Worm (Caenorhabditis elegans) whole organism, L4 larva: ENCODE results near the gene ZK6.8.

Source experiments
- F44E2.7 ChIP-seq: fragments of 200-800 bp; sonication (Bioruptor generic); IDR thresholded peaks from 2 replicates; pipeline ENCODE4 v2.1.2; 2022; ENCODE audit warnings: missing genetic modification characterization, missing compliant biosample characterization
- F49E8.2 ChIP-seq: sonication (generic microtip); optimal IDR thresholded peaks from 2 replicates; lab custom pipeline; 2016; ENCODE audit warnings: missing compliant biosample characterization, mild to moderate bottlenecking, missing genetic modification characterization, borderline replicate concordance
- Y105C5A.15 ChIP-seq: fragments of 200-800 bp; sonication (Bioruptor generic); IDR thresholded peaks from 2 replicates; pipeline ENCODE4 v1.3.6; 2022; ENCODE audit warnings: missing genetic modification characterization, missing compliant biosample characterization
- Y48G9A.11 ChIP-seq: fragments of 200-800 bp; sonication (Bioruptor generic); IDR thresholded peaks from 2 replicates; pipeline ENCODE4 v1.3.6; 2022; ENCODE audit warnings: missing genetic modification reagents, missing genetic modification characterization, missing compliant biosample characterization
- ZK337.2 ChIP-seq: fragments of 200-800 bp; sonication (Bioruptor generic); IDR thresholded peaks from 2 replicates; pipeline ENCODE4 v1.3.6; 2022; ENCODE audit warnings: missing genetic modification reagents, missing genetic modification characterization, missing compliant biosample characterization
- ZK546.5 ChIP-seq, 2 experiments: sonication (generic microtip); optimal IDR thresholded peaks; 2 replicates each; lab custom pipeline; 2017; ENCODE audit warnings: missing biosample characterization in 2 of 2, missing genetic modification characterization in 2 of 2
- aha-1 ChIP-seq: fragments of 150-350 bp; peaks from one replicate; lab custom pipeline; 2014; ENCODE audit warnings: missing biosample characterization, missing genetic modification characterization
- arid-1 ChIP-seq: fragments of 200-800 bp; sonication (Bioruptor generic); conservative IDR thresholded peaks from 2 replicates; pipeline ENCODE4 v1.3.6; 2022; ENCODE audit warnings: missing genetic modification reagents, missing genetic modification characterization, missing compliant biosample characterization
- ceh-28 ChIP-seq: fragments of 150-350 bp; optimal IDR thresholded peaks from 2 replicates; lab custom pipeline; 2014; ENCODE audit warnings: missing biosample characterization, missing genetic modification reagents, missing genetic modification characterization
- ceh-32 ChIP-seq: sonication (generic microtip); optimal IDR thresholded peaks from 2 replicates; lab custom pipeline; 2016; ENCODE audit warnings: mild to moderate bottlenecking, missing genetic modification characterization, missing compliant biosample characterization; ENCODE audit not compliant: poor library complexity
- ceh-82 ChIP-seq: sonication (generic microtip); optimal IDR thresholded peaks from 2 replicates; lab custom pipeline; 2017; ENCODE audit warnings: missing biosample characterization, missing genetic modification characterization
- cey-2 ChIP-seq: sonication (generic microtip); optimal IDR thresholded peaks from 3 replicates; lab custom pipeline; 2017; ENCODE audit warnings: missing genetic modification characterization, mild to moderate bottlenecking, missing compliant biosample characterization, antibody characterized with exemption, borderline replicate concordance; ENCODE audit not compliant: insufficient read depth
- ctbp-1 ChIP-seq: fragments of 200-800 bp; sonication (Bioruptor generic); IDR thresholded peaks from 2 replicates; pipeline ENCODE4 v1.3.6; 2022; ENCODE audit warnings: missing genetic modification reagents, missing genetic modification characterization, missing compliant biosample characterization
- daf-16 ChIP-seq, 3 experiments: sonication (generic microtip); optimal IDR thresholded peaks; 2 replicates each; lab custom pipeline; 2016 to 2017; ENCODE audit warnings: missing genetic modification characterization in 3 of 3, missing genetic modification reagents in 3 of 3, mild to moderate bottlenecking in 2 of 3, missing compliant biosample characterization in 2 of 3, missing biosample characterization in 1 of 3, moderate library complexity in 1 of 3
- daf-19 ChIP-seq: fragments of 200-800 bp; sonication (Bioruptor generic); conservative IDR thresholded peaks from 2 replicates; pipeline ENCODE4 v1.3.6; 2022; ENCODE audit warnings: missing genetic modification characterization, missing compliant biosample characterization
- dmd-6 ChIP-seq: fragments of 200-800 bp; sonication (Bioruptor generic); IDR thresholded peaks from 2 replicates; pipeline ENCODE4 v1.3.6; 2022; ENCODE audit warnings: missing genetic modification reagents, missing genetic modification characterization, missing compliant biosample characterization
- dve-1 ChIP-seq: sonication (generic microtip); optimal IDR thresholded peaks from 2 replicates; lab custom pipeline; 2017; ENCODE audit warnings: antibody characterized with exemption, mild to moderate bottlenecking, missing genetic modification characterization, missing compliant biosample characterization; ENCODE audit not compliant: insufficient read depth
- egl-27 ChIP-seq: sonication (generic microtip); optimal IDR thresholded peaks from 3 replicates; lab custom pipeline; 2017; ENCODE audit warnings: missing biosample characterization, missing genetic modification reagents, missing genetic modification characterization
- egl-43 ChIP-seq: fragments of 200-800 bp; sonication (Bioruptor generic); IDR thresholded peaks from 2 replicates; pipeline ENCODE4 v1.3.6; 2022; ENCODE audit warnings: missing genetic modification reagents, missing genetic modification characterization, missing compliant biosample characterization
- fkh-10 ChIP-seq: fragments of 150-350 bp; optimal IDR thresholded peaks from 2 replicates; lab custom pipeline; 2014; ENCODE audit warnings: missing biosample characterization, missing genetic modification reagents, missing genetic modification characterization
- fos-1 ChIP-seq: fragments of 150-350 bp; optimal IDR thresholded peaks from 2 replicates; lab custom pipeline; 2014; ENCODE audit warnings: missing biosample characterization, missing genetic modification characterization
- hlh-11 ChIP-seq: fragments of 200-800 bp; sonication (Bioruptor generic); optimal IDR thresholded peaks from 2 replicates; lab custom pipeline; 2018; ENCODE audit warnings: mild to moderate bottlenecking, missing genetic modification characterization, missing compliant biosample characterization
- hlh-30 ChIP-seq: sonication (generic microtip); optimal IDR thresholded peaks from 2 replicates; lab custom pipeline; 2017; ENCODE audit warnings: antibody characterized with exemption, mild to moderate bottlenecking, missing genetic modification characterization, missing compliant biosample characterization; ENCODE audit not compliant: insufficient read depth
- lin-1 ChIP-seq: fragments of 200-800 bp; sonication (Bioruptor generic); IDR thresholded peaks from 2 replicates; pipeline ENCODE4 v1.3.6; 2022; ENCODE audit warnings: missing genetic modification reagents, missing genetic modification characterization, missing compliant biosample characterization
- lin-13 ChIP-seq: fragments of 150-350 bp; optimal IDR thresholded peaks from 2 replicates; lab custom pipeline; 2014; ENCODE audit warnings: missing biosample characterization, missing genetic modification reagents, missing genetic modification characterization
- lin-38 ChIP-seq: fragments of 200-800 bp; sonication (Bioruptor generic); IDR thresholded peaks from 2 replicates; pipeline ENCODE4 v1.3.6; 2022; ENCODE audit warnings: missing genetic modification reagents, missing genetic modification characterization, missing compliant biosample characterization
- lir-3 ChIP-seq: sonication (generic microtip); optimal IDR thresholded peaks from 2 replicates; lab custom pipeline; 2016; ENCODE audit warnings: mild to moderate bottlenecking, missing genetic modification characterization, missing compliant biosample characterization
- lsy-2 ChIP-seq, 2 experiments: fragments of 150-350 bp in 1 of 2; sonication (generic microtip) in 1 of 2; optimal IDR thresholded peaks; 2 replicates each; lab custom pipeline; 2014 to 2017; ENCODE audit warnings: missing biosample characterization in 2 of 2, missing genetic modification characterization in 2 of 2
- madf-5 ChIP-seq, 2 experiments: fragments of 200-800 bp; sonication (Bioruptor generic); IDR thresholded peaks; 2 replicates each; pipeline ENCODE4 v1.3.6; 2022; ENCODE audit warnings: missing compliant biosample characterization in 2 of 2, missing genetic modification characterization in 2 of 2
- mdl-1 ChIP-seq, 2 experiments: fragments of 150-350 bp in 1 of 2; sonication (generic microtip) in 1 of 2; optimal IDR thresholded peaks; 2 replicates each; lab custom pipeline; 2014 to 2017; ENCODE audit warnings: missing biosample characterization in 2 of 2, missing genetic modification characterization in 2 of 2
- mxl-3 ChIP-seq: fragments of 200-800 bp; sonication (Bioruptor generic); optimal IDR thresholded peaks from 2 replicates; lab custom pipeline; 2018; ENCODE audit warnings: mild to moderate bottlenecking, missing genetic modification characterization, missing compliant biosample characterization
- nhr-10 ChIP-seq: fragments of 150-350 bp; optimal IDR thresholded peaks from 2 replicates; lab custom pipeline; 2014; ENCODE audit warnings: missing biosample characterization, missing genetic modification characterization
- nhr-102 ChIP-seq: sonication (generic microtip); optimal IDR thresholded peaks from 2 replicates; lab custom pipeline; 2016; ENCODE audit warnings: mild to moderate bottlenecking, missing genetic modification characterization, moderate library complexity, missing compliant biosample characterization
- nhr-111 ChIP-seq: fragments of 200-800 bp; sonication (Bioruptor generic); optimal IDR thresholded peaks from 2 replicates; lab custom pipeline; 2018; ENCODE audit warnings: mild to moderate bottlenecking, missing genetic modification characterization, missing compliant biosample characterization
- nhr-237 ChIP-seq: sonication (generic microtip); optimal IDR thresholded peaks from 2 replicates; lab custom pipeline; 2017; ENCODE audit warnings: missing biosample characterization, missing genetic modification characterization
- nhr-25 ChIP-seq: sonication (generic microtip); optimal IDR thresholded peaks from 2 replicates; lab custom pipeline; 2017; ENCODE audit warnings: missing genetic modification characterization, mild to moderate bottlenecking, missing compliant biosample characterization, antibody characterized with exemption, moderate library complexity, borderline replicate concordance; ENCODE audit not compliant: insufficient read depth
- nhr-28 ChIP-seq: fragments of 150-350 bp; optimal IDR thresholded peaks from 2 replicates; lab custom pipeline; 2014; ENCODE audit warnings: missing biosample characterization, missing genetic modification characterization
- nhr-48 ChIP-seq: sonication (generic microtip); optimal IDR thresholded peaks from 2 replicates; lab custom pipeline; 2016; ENCODE audit warnings: mild to moderate bottlenecking, missing genetic modification characterization, missing compliant biosample characterization
- nhr-6 ChIP-seq: fragments of 150-350 bp; optimal IDR thresholded peaks from 2 replicates; lab custom pipeline; 2014; ENCODE audit warnings: missing biosample characterization, missing genetic modification characterization
- pqm-1 ChIP-seq: sonication (generic microtip); optimal IDR thresholded peaks from 2 replicates; lab custom pipeline; 2017; ENCODE audit warnings: missing biosample characterization, missing genetic modification characterization
- rbr-2 ChIP-seq: sonication (generic microtip); optimal IDR thresholded peaks from 2 replicates; lab custom pipeline; 2016; ENCODE audit warnings: missing genotype, missing genetic modification characterization, missing compliant biosample characterization
- sdz-12 ChIP-seq: fragments of 200-800 bp; sonication (Bioruptor generic); optimal IDR thresholded peaks from 2 replicates; lab custom pipeline; 2018; ENCODE audit warnings: mild to moderate bottlenecking, missing genetic modification characterization, missing compliant biosample characterization
- skn-1 ChIP-seq: fragments of 150-350 bp; optimal IDR thresholded peaks from 2 replicates; lab custom pipeline; 2014; ENCODE audit warnings: missing biosample characterization, missing genetic modification characterization
- snpc-4 ChIP-seq: fragments of 150-350 bp; optimal IDR thresholded peaks from 2 replicates; lab custom pipeline; 2014; ENCODE audit warnings: missing biosample characterization, missing genetic modification characterization
- tag-97 ChIP-seq: fragments of 200-800 bp; sonication (Bioruptor generic); IDR thresholded peaks from 2 replicates; pipeline ENCODE4 v1.3.6; 2022; ENCODE audit warnings: missing genetic modification characterization, missing compliant biosample characterization
- unc-62 ChIP-seq, 3 experiments: fragments of 150-350 bp in 1 of 3; sonication (generic microtip); optimal IDR thresholded peaks in 2 of 3; peaks in 1 of 3; 1 replicate in 1 of 3; 2 replicates in 2 of 3; lab custom pipeline; 2014 to 2017; ENCODE audit warnings: missing biosample characterization in 3 of 3, missing genetic modification characterization in 3 of 3, missing genetic modification reagents in 3 of 3, missing genotype in 1 of 3
- zfp-3 ChIP-seq: fragments of 200-800 bp; sonication (Bioruptor generic); conservative IDR thresholded peaks from 2 replicates; pipeline ENCODE4 v1.3.6; 2022; ENCODE audit warnings: missing genetic modification reagents, missing genetic modification characterization, missing compliant biosample characterization

ZK6.8 gene

ce11 chrV:381227-381950 is at the start of gene ZK6.8:
TSS of gene ZK6.8 (plus strand) at chrV:381908.
- TF ChIP-seq ZK337.2 (GFP tag; lab: Robert Waterston, UW) (no peak), fkh-10 (GFP tag; lab: Kevin White, UChicago) (no peak), daf-19 (GFP tag; lab: Robert Waterston, UW) (no peak), Y105C5A.15 (no peak), lin-1 (GFP tag; lab: Robert Waterston, UW) (no peak), nhr-10 (peak; percentile 11), dmd-6 (GFP tag; lab: Robert Waterston, UW) (peak; percentile 43), cey-2 (tag; lab: Kevin White, UChicago) (peak; percentile 82), nhr-28 (peak; percentile 87), hlh-30 (tag; lab: Kevin White, UChicago) (peak; percentile 73), nhr-48 (tag; lab: Kevin White, UChicago) (peak; percentile 88), pqm-1 (tag; lab: Kevin White, UChicago) (peak; percentile 6), sdz-12 (GFP tag; lab: Kevin White, UChicago) (no peak), lir-3 (no peak), mdl-1 (tag; optimal IDR thresholded peaks at IDR 0.05; lab: Kevin White, UChicago) (peak; percentile 45 to 88), mxl-3 (peak; percentile 91), fos-1 (tag; lab: Kevin White, UChicago) (no peak), nhr-25 (tag; lab: Kevin White, UChicago) (peak; percentile 36), ceh-82 (tag; lab: Kevin White, UChicago) (no peak), ZK546.5 (tag; optimal IDR thresholded peaks at IDR 0.05; lab: Kevin White, UChicago) (no peak), unc-62 (GFP tag; optimal IDR thresholded peaks at IDR 0.05 in 1 of 2; lab: Kevin White, UChicago) (peak in 1 of 2 experiments; percentile 93), unc-62 (tag; optimal IDR thresholded peaks at IDR 0.05; lab: Kevin White, UChicago) (no peak), hlh-11 (peak; percentile 87), dve-1 (tag; lab: Kevin White, UChicago) (peak; percentile 48), arid-1 (GFP tag; lab: Robert Waterston, UW) (no peak), daf-16 (GFP tag; optimal IDR thresholded peaks at IDR 0.05; lab: Kevin White, UChicago) (no peak), daf-16 (tag; optimal IDR thresholded peaks at IDR 0.05; lab: Kevin White, UChicago) (peak; percentile 68), zfp-3 (GFP tag; lab: Robert Waterston, UW) (no peak), lsy-2 (tag; optimal IDR thresholded peaks at IDR 0.05; lab: Kevin White, UChicago) (peak in 1 of 2 experiments; percentile 33), aha-1 (tag; lab: Kevin White, UChicago) (peak; percentile 51)

ce11 chrV:332585-332984 is 49.1 kb upstream of the ZK6.8 start:
- peak; percentile 77 for TF ChIP-seq hlh-11
- no peak for TF ChIP-seq nhr-10
- TF ChIP-seq lin-38 (GFP tag; lab: Robert Waterston, UW): no peak
- no peak for TF ChIP-seq Y48G9A.11 (GFP tag; lab: Robert Waterston, UW)
- no peak for TF ChIP-seq madf-5 (GFP tag; IDR thresholded peaks at IDR 0.05; lab: Robert Waterston, UW)
- no peak for TF ChIP-seq ctbp-1 (GFP tag; lab: Robert Waterston, UW)
- no peak for TF ChIP-seq nhr-237 (tag; lab: Kevin White, UChicago)
- peak; percentile 48 for TF ChIP-seq nhr-6 (tag; lab: Kevin White, UChicago)
- no peak for TF ChIP-seq skn-1 (tag; lab: Kevin White, UChicago)
- TF ChIP-seq F44E2.7: no peak
- TF ChIP-seq dmd-6 (GFP tag; lab: Robert Waterston, UW): peak; percentile 93
- no peak for TF ChIP-seq rbr-2 (tag; lab: Kevin White, UChicago)
- TF ChIP-seq ZK337.2 (GFP tag; lab: Robert Waterston, UW): no peak
- no peak for TF ChIP-seq snpc-4 (tag; lab: Kevin White, UChicago)
- no peak for TF ChIP-seq nhr-48 (tag; lab: Kevin White, UChicago)
- TF ChIP-seq lin-1 (GFP tag; lab: Robert Waterston, UW): no peak; the same call in 1 of the 2 replicates
- TF ChIP-seq lin-13 (GFP tag; lab: Kevin White, UChicago): no peak
- no peak for TF ChIP-seq nhr-25 (tag; lab: Kevin White, UChicago)
- TF ChIP-seq F49E8.2 (tag; lab: Kevin White, UChicago): no peak
- TF ChIP-seq nhr-102 (tag; lab: Kevin White, UChicago): peak; percentile 92
- no peak for TF ChIP-seq ceh-32 (tag; lab: Kevin White, UChicago)
- no peak for TF ChIP-seq nhr-111 (GFP tag; lab: Kevin White, UChicago)
- no peak for TF ChIP-seq ceh-28 (tag; lab: Kevin White, UChicago)
- TF ChIP-seq egl-43 (GFP tag; lab: Robert Waterston, UW): no peak
- TF ChIP-seq tag-97: no peak
- no peak for TF ChIP-seq egl-27 (tag; lab: Kevin White, UChicago)
